Fruit fly (Drosophila melanogaster): Measurements from ENCODE around the gene Lip4.

The Lip4 gene

dm6 chr2L:10519225-10519624, 8.1 kb upstream of the Lip4 start (continued):
- TF ChIP-seq lbe (GFP tag; optimal IDR thresholded peaks at IDR 0.05), result peak; percentile 65
- no peak for TF ChIP-seq CG7928 (GFP tag; optimal IDR thresholded peaks at IDR 0.05)
- TF ChIP-seq sug (tag; optimal IDR thresholded peaks at IDR 0.05), result peak; percentile 30
- TF ChIP-seq prd (optimal IDR thresholded peaks at IDR 0.05), result no peak
- TF ChIP-seq prd (GFP tag; IDR thresholded peaks at IDR 0.05), result peak; percentile 64
- TF ChIP-seq CG1602 (GFP tag; optimal IDR thresholded peaks at IDR 0.05), result peak; percentile 8
- no peak for TF ChIP-seq eyg (GFP tag; optimal IDR thresholded peaks at IDR 0.05)
- peak; percentile 12 for TF ChIP-seq tio (GFP tag; optimal IDR thresholded peaks at IDR 0.05)
- TF ChIP-seq Atf3 (GFP tag; optimal IDR thresholded peaks at IDR 0.05), result no peak
- no peak for TF ChIP-seq CG10543 (GFP tag; optimal IDR thresholded peaks at IDR 0.05)
- TF ChIP-seq ATbp (GFP tag; optimal IDR thresholded peaks at IDR 0.05), result peak; percentile 54
- TF ChIP-seq Dip2 (GFP tag; IDR thresholded peaks at IDR 0.05), result no peak
- TF ChIP-seq dm (GFP tag; optimal IDR thresholded peaks at IDR 0.05), result no peak
- no peak for TF ChIP-seq CG17186 (GFP tag; optimal IDR thresholded peaks at IDR 0.05)
- TF ChIP-seq CG2120 (GFP tag; optimal IDR thresholded peaks at IDR 0.05), result peak; percentile 76
- TF ChIP-seq stc (GFP tag; IDR thresholded peaks at IDR 0.05), result peak; percentile 70
- TF ChIP-seq her (GFP tag; optimal IDR thresholded peaks at IDR 0.05), result no peak
- TF ChIP-seq hbn (GFP tag; IDR thresholded peaks at IDR 0.05; ENCODE audit: partially characterized antibody), result no peak
- TF ChIP-seq otp (GFP tag; IDR thresholded peaks at IDR 0.05), result peak; percentile 74; the same call in 2 of the 3 replicates
- no peak for TF ChIP-seq CG42726 (GFP tag; IDR thresholded peaks at IDR 0.05; ENCODE audit: partially characterized antibody)
- peak; percentile 77 for TF ChIP-seq gem (tag; optimal IDR thresholded peaks at IDR 0.05)
- no peak for TF ChIP-seq Six4 (GFP tag; optimal IDR thresholded peaks at IDR 0.05)
- no peak for TF ChIP-seq CG13123 (GFP tag; optimal IDR thresholded peaks at IDR 0.05)
- peak; percentile 75 for TF ChIP-seq CG32532 (GFP tag; IDR thresholded peaks at IDR 0.05)
- no peak for TF ChIP-seq Sry-β (GFP tag; optimal IDR thresholded peaks at IDR 0.05)
- TF ChIP-seq NC2β (GFP tag; optimal IDR thresholded peaks at IDR 0.05), result no peak
- TF ChIP-seq CG17328 (GFP tag; IDR thresholded peaks at IDR 0.05), result 0 out of 2 replicates have a peak, but pooled peaks have one; percentile 45
- no peak for TF ChIP-seq CG8290 (GFP tag; optimal IDR thresholded peaks at IDR 0.05)
- peak in 1 of 2 experiments; percentile 75 for TF ChIP-seq CG8290 (tag; optimal IDR thresholded peaks at IDR 0.05)
- TF ChIP-seq wdn (GFP tag; IDR thresholded peaks at IDR 0.05), result peak; percentile 69
- peak; percentile 52 for TF ChIP-seq CG3847 (GFP tag; IDR thresholded peaks at IDR 0.05)
- TF ChIP-seq C15 (GFP tag; IDR thresholded peaks at IDR 0.05), result no peak
- peak; percentile 64 for TF ChIP-seq CG30403 (GFP tag; optimal IDR thresholded peaks at IDR 0.05)
- no peak for TF ChIP-seq CG10462 (GFP tag; optimal IDR thresholded peaks at IDR 0.05)
- TF ChIP-seq Bteb2 (GFP tag; optimal IDR thresholded peaks at IDR 0.05), result peak; percentile 38
- no peak for TF ChIP-seq CG30431 (GFP tag; optimal IDR thresholded peaks at IDR 0.05)
- peak; percentile 36 for TF ChIP-seq Hr3 (GFP tag; optimal IDR thresholded peaks at IDR 0.05)
- peak; percentile 57 for TF ChIP-seq CG1603 (tag; optimal IDR thresholded peaks at IDR 0.05)
- peak; percentile 18 for TF ChIP-seq Nf-YB (GFP tag; optimal IDR thresholded peaks at IDR 0.05)
- TF ChIP-seq Ets65A (GFP tag), result peak; percentile 68
- no peak for TF ChIP-seq CG3838 (GFP tag; optimal IDR thresholded peaks at IDR 0.05)
- TF ChIP-seq unc-4 (GFP tag; IDR thresholded peaks at IDR 0.05; ENCODE audit: partially characterized antibody), result no peak
- peak; percentile 17 for TF ChIP-seq HLH54F (GFP tag; optimal IDR thresholded peaks at IDR 0.05)
- no peak for TF ChIP-seq fru (optimal IDR thresholded peaks at IDR 0.05)
- peak; percentile 29 for TF ChIP-seq Vsx1 (GFP tag; optimal IDR thresholded peaks at IDR 0.05)
- peak; percentile 31 for TF ChIP-seq pho (GFP tag; optimal IDR thresholded peaks at IDR 0.05)
- 0 out of 3 replicates have a peak, but pooled peaks have one; percentile 49 for TF ChIP-seq CG7357 (GFP tag; IDR thresholded peaks at IDR 0.05)
- TF ChIP-seq h (optimal IDR thresholded peaks at IDR 0.05), result no peak
- peak; percentile 14 for TF ChIP-seq odd (GFP tag; optimal IDR thresholded peaks at IDR 0.05)
- TF ChIP-seq grn (GFP tag; optimal IDR thresholded peaks at IDR 0.05), result peak; percentile 24
- TF ChIP-seq sob (GFP tag; IDR thresholded peaks at IDR 0.05), result peak; percentile 67
- no peak for TF ChIP-seq CG34224 (GFP tag; IDR thresholded peaks at IDR 0.05; ENCODE audit: partially characterized antibody)
- TF ChIP-seq pros (GFP tag; optimal IDR thresholded peaks at IDR 0.05), result no peak
